Worm (Caenorhabditis elegans): ENCODE data around the gene F40F4.7.

Gene F40F4.7

ce11 chrX:3256784-3257493, 11.2 kb upstream of the F40F4.7 start, which contains the start of gene lbp-3:
Gene lbp-3 (plus strand): TSS chrX:3257372.
- TF ChIP-seq C38D4.7 (GFP tag; optimal IDR thresholded peaks at IDR 0.05): no peak
- no peak for TF ChIP-seq gmeb-2 (tag; optimal IDR thresholded peaks at IDR 0.05)
- no peak for TF ChIP-seq odd-2 (tag; optimal IDR thresholded peaks at IDR 0.05)
- TF ChIP-seq sdc-2 (tag; optimal IDR thresholded peaks at IDR 0.05): no peak
- TF ChIP-seq pqm-1 (tag; optimal IDR thresholded peaks at IDR 0.05): peak; percentile 39
- TF ChIP-seq unc-3 (GFP tag; conservative IDR thresholded peaks at IDR 0.05): no peak
- no peak for TF ChIP-seq unc-3 (tag; optimal IDR thresholded peaks at IDR 0.05)
- TF ChIP-seq elt-2 (tag; optimal IDR thresholded peaks at IDR 0.05): peak; percentile 97
- TF ChIP-seq ceh-45 (GFP tag; IDR thresholded peaks at IDR 0.05): no peak
- TF ChIP-seq pax-1 (tag; optimal IDR thresholded peaks at IDR 0.05): no peak
- no peak for TF ChIP-seq ceh-19 (GFP tag; optimal IDR thresholded peaks at IDR 0.05)
- no peak for TF ChIP-seq mec-3 (tag; optimal IDR thresholded peaks at IDR 0.05; ENCODE audit: borderline replicate concordance)
- no peak for TF ChIP-seq C08G9.2 (tag; optimal IDR thresholded peaks at IDR 0.05)
- no peak for TF ChIP-seq K02D7.2 (tag; optimal IDR thresholded peaks at IDR 0.05)
- TF ChIP-seq unc-55 (GFP tag; optimal IDR thresholded peaks at IDR 0.05): peak; percentile 53
- TF ChIP-seq unc-42 (tag; optimal IDR thresholded peaks at IDR 0.05): no peak
- TF ChIP-seq ceh-24 (tag; optimal IDR thresholded peaks at IDR 0.05): no peak
- TF ChIP-seq hlh-6 (tag; optimal IDR thresholded peaks at IDR 0.05): no peak
- TF ChIP-seq ttx-3 (tag; optimal IDR thresholded peaks at IDR 0.05): no peak

- TF ChIP-seq dve-1 (tag; optimal IDR thresholded peaks at IDR 0.05) (no peak), C08G9.2 (tag; optimal IDR thresholded peaks at IDR 0.05) (no peak), pat-9 (tag; optimal IDR thresholded peaks at IDR 0.05) (no peak), ets-4 (tag; optimal IDR thresholded peaks at IDR 0.05) (no peak), sdc-2 (tag; optimal IDR thresholded peaks at IDR 0.05) (no peak), unc-3 (GFP tag; conservative IDR thresholded peaks at IDR 0.05) (no peak), unc-3 (tag; optimal IDR thresholded peaks at IDR 0.05) (no peak), ref-2 (tag; optimal IDR thresholded peaks at IDR 0.05) (no peak), ceh-18 (tag; optimal IDR thresholded peaks at IDR 0.05) (no peak), unc-42 (tag; optimal IDR thresholded peaks at IDR 0.05) (no peak), hlh-15 (tag; optimal IDR thresholded peaks at IDR 0.05) (no peak)
These were observed 6.8 kb upstream of the F40F4.7 start, which contains the start of gene tba-9 for ce11 chrX:3252500-3252899. Gene tba-9 (plus strand): TSS chrX:3252800.

ce11 chrX:3250481-3251091, 4.9 kb upstream of the F40F4.7 start, which contains the start of gene pqn-37:
Gene pqn-37 (minus strand): TSS chrX:3250531.
- TF ChIP-seq C38D4.7 (GFP tag; optimal IDR thresholded peaks at IDR 0.05) (no peak), mec-3 (tag; optimal IDR thresholded peaks at IDR 0.05; ENCODE audit: borderline replicate concordance) (no peak), pax-1 (tag; optimal IDR thresholded peaks at IDR 0.05) (no peak), ceh-30 (tag; optimal IDR thresholded peaks at IDR 0.05) (no peak), ceh-24 (tag; optimal IDR thresholded peaks at IDR 0.05) (no peak), K09A11.1 (tag; optimal IDR thresholded peaks at IDR 0.05; ENCODE audit: insufficient read depth) (no peak), pat-9 (tag; optimal IDR thresholded peaks at IDR 0.05) (no peak), ztf-16 (tag; optimal IDR thresholded peaks at IDR 0.05) (no peak), fkh-10 (GFP tag; optimal IDR thresholded peaks at IDR 0.05) (no peak), hlh-30 (tag; optimal IDR thresholded peaks at IDR 0.05; ENCODE audit: insufficient read depth) (no peak), npax-4 (tag; optimal IDR thresholded peaks at IDR 0.05) (no peak)

ce11 chrX:3247768-3248167, 2.0 kb upstream of the F40F4.7 start:
- TF ChIP-seq ref-2 (tag; optimal IDR thresholded peaks at IDR 0.05): no peak
- TF ChIP-seq unc-3 (GFP tag; conservative IDR thresholded peaks at IDR 0.05): no peak
- no peak for TF ChIP-seq unc-3 (tag; optimal IDR thresholded peaks at IDR 0.05)
- no peak for TF ChIP-seq ceh-30 (tag; optimal IDR thresholded peaks at IDR 0.05)
- no peak for TF ChIP-seq tbx-2 (tag; optimal IDR thresholded peaks at IDR 0.05)
- no peak for TF ChIP-seq sdc-2 (tag; optimal IDR thresholded peaks at IDR 0.05)
- TF ChIP-seq pha-4 (tag; optimal IDR thresholded peaks at IDR 0.05): no peak
- no peak for TF ChIP-seq ceh-22 (tag; optimal IDR thresholded peaks at IDR 0.05)
- no peak for TF ChIP-seq F13H6.1 (tag; optimal IDR thresholded peaks at IDR 0.05)
- TF ChIP-seq dmd-4 (tag; optimal IDR thresholded peaks at IDR 0.05; ENCODE audit: borderline replicate concordance): no peak
- no peak for TF ChIP-seq C08G9.2 (tag; optimal IDR thresholded peaks at IDR 0.05)
- TF ChIP-seq pqm-1 (tag; optimal IDR thresholded peaks at IDR 0.05): no peak
- TF ChIP-seq gmeb-2 (tag; optimal IDR thresholded peaks at IDR 0.05): no peak
- TF ChIP-seq lim-6 (tag; optimal IDR thresholded peaks at IDR 0.05): no peak
- no peak for TF ChIP-seq npax-4 (tag; optimal IDR thresholded peaks at IDR 0.05)
- TF ChIP-seq syd-9 (tag; optimal IDR thresholded peaks at IDR 0.05): no peak
- no peak for TF ChIP-seq ets-4 (tag; optimal IDR thresholded peaks at IDR 0.05)
- TF ChIP-seq pag-3 (tag; optimal IDR thresholded peaks at IDR 0.05; ENCODE audit: borderline replicate concordance): no peak

All from whole organism, late embryonic.